Worm (Caenorhabditis elegans) whole organism, early embryonic: ENCODE data around the gene srd-7.

Experiments
- F13C5.2 ChIP-seq: sonication (generic microtip); optimal IDR thresholded peaks from 2 replicates; lab custom pipeline; 2017; ENCODE audit warnings: mild to moderate bottlenecking, missing genetic modification characterization, inconsistent platforms, missing compliant biosample characterization
- aly-1 ChIP-seq: sonication (generic microtip); optimal IDR thresholded peaks from 2 replicates; lab custom pipeline; 2016; ENCODE audit warnings: missing genetic modification characterization, missing compliant biosample characterization
- ama-1 ChIP-seq: fragments of 150-350 bp; optimal IDR thresholded peaks from 2 replicates; lab custom pipeline; 2014
- ceh-13 ChIP-seq: fragments of 200-800 bp; sonication (Bioruptor generic); optimal IDR thresholded peaks from 2 replicates; lab custom pipeline; 2018; ENCODE audit warnings: mild to moderate bottlenecking, missing genetic modification characterization, missing compliant biosample characterization
- ceh-36 ChIP-seq: sonication (generic microtip); optimal IDR thresholded peaks from 2 replicates; lab custom pipeline; 2016; ENCODE audit warnings: missing genetic modification characterization, inconsistent platforms, missing compliant biosample characterization
- ets-7 ChIP-seq: sonication (generic microtip); optimal IDR thresholded peaks from 2 replicates; lab custom pipeline; 2016; ENCODE audit warnings: missing genotype, missing genetic modification characterization, missing compliant biosample characterization
- flt-1 ChIP-seq: fragments of 200-800 bp; sonication (Bioruptor generic); IDR thresholded peaks from 2 replicates; pipeline ENCODE4 v1.3.6; 2022; ENCODE audit warnings: missing genetic modification characterization, missing compliant biosample characterization
- sea-1 ChIP-seq: fragments of 200-800 bp; sonication (Bioruptor generic); conservative IDR thresholded peaks from 2 replicates; pipeline ENCODE4 v1.3.6; 2022; ENCODE audit warnings: missing genetic modification characterization, missing compliant biosample characterization
- tra-4 ChIP-seq: sonication (generic microtip); optimal IDR thresholded peaks from 2 replicates; lab custom pipeline; 2017; ENCODE audit warnings: missing genetic modification characterization, missing compliant biosample characterization

DNA sequence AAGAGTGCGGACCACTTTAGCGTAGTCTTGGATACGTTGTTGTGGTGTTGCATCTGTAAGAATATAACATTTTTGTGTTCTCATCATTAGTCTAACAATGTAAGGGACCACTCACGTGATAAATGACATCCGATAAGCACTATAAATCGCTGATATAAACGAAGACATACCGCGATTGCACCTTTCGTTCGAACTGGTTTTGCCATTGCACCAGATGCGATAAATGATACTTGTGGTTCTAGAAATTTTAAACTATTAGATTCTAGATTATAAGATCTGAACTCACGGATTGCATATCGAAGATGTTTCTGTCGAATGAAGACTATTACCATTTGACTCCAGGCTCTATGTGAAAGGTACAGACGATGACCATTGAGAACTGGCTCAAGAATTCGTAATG is 15.3 kb downstream of the srd-7 start:
- TF ChIP-seq sea-1 (no peak), F13C5.2 (tag; lab: Kevin White, UChicago) (no peak), tra-4 (tag; lab: Kevin White, UChicago) (no peak), flt-1 (GFP tag; lab: Robert Waterston, UW) (no peak), ceh-13 (no peak), ets-7 (tag; lab: Kevin White, UChicago) (no peak), ama-1 (lab: Kevin White, UChicago) (no peak), aly-1 (no peak), ceh-36 (tag; lab: Kevin White, UChicago) (no peak)
